Fruit fly (Drosophila melanogaster) Kc167 (cell line): ENCODE results near the gene Vps37B.

Experiments used
- Myc ChIP-seq: fragments of >200 bp; optimal IDR thresholded peaks from 2 replicates; lab custom pipeline; 2017; ENCODE audit warnings: missing external identifiers
- Sin3A ChIP-seq: fragments of >200 bp; optimal IDR thresholded peaks from 2 replicates; lab custom pipeline; 2018; ENCODE audit warnings: missing external identifiers
- h ChIP-seq: fragments of >200 bp; optimal IDR thresholded peaks from 3 replicates; lab custom pipeline; 2018; ENCODE audit warnings: missing external identifiers
- insv ChIP-seq: fragments of >200 bp; optimal IDR thresholded peaks from 3 replicates; lab custom pipeline; 2018; ENCODE audit warnings: missing external identifiers
- psq ChIP-seq: fragments of >200 bp; optimal IDR thresholded peaks from 2 replicates; lab custom pipeline; 2017; ENCODE audit warnings: missing external identifiers
- ttk ChIP-seq: sonication (Bioruptor generic); optimal IDR thresholded peaks from 2 replicates; lab custom pipeline; 2017; ENCODE audit warnings: missing external identifiers

The Vps37B gene

dm6 chr3R:5263311-5264250, 37.6 kb downstream of the Vps37B start:
- no peak for TF ChIP-seq Myc (lab: Kevin White, UChicago)
- TF ChIP-seq psq, result no peak
- TF ChIP-seq Sin3A (lab: Kevin White, UChicago), result no peak
- no peak for TF ChIP-seq ttk (lab: Kevin White, UChicago)
- no peak for TF ChIP-seq h (lab: Kevin White, UChicago)
- no peak for TF ChIP-seq insv (lab: Kevin White, UChicago)

dm6 chr3R:5264251-5265098, 38.5 kb downstream of the Vps37B start:
- TF ChIP-seq h (lab: Kevin White, UChicago) (no peak), psq (no peak), ttk (lab: Kevin White, UChicago) (no peak), Sin3A (lab: Kevin White, UChicago) (no peak), Myc (lab: Kevin White, UChicago) (no peak)

DNA sequence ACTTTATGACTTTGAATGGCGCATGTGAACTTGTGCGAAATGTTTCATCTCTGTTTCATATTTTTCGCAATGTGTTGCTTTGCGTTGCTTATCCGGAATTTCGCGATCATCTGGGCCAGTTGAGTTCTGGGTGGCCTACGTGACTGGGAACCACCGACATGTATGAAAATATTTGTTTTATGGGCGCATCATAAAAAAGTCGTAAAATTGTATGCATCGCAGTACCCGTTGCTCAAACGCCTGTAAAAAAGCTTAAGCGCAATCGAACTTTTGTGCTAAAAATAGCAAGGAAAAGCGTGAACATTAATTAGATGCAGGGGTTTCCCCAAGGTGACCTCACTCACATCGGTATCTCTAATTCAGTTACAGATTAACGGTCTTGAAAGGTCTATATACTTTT, 40.3 kb downstream of the Vps37B start:
- TF ChIP-seq h (lab: Kevin White, UChicago) (no peak), ttk (lab: Kevin White, UChicago) (no peak), insv (lab: Kevin White, UChicago) (no peak), psq (no peak), Sin3A (lab: Kevin White, UChicago) (no peak), Myc (lab: Kevin White, UChicago) (no peak)

- no peak for TF ChIP-seq psq
- no peak for TF ChIP-seq Myc (lab: Kevin White, UChicago)
- no peak for TF ChIP-seq Sin3A (lab: Kevin White, UChicago)
- TF ChIP-seq ttk (lab: Kevin White, UChicago), result no peak
- no peak for TF ChIP-seq insv (lab: Kevin White, UChicago)
- no peak for TF ChIP-seq h (lab: Kevin White, UChicago)
These were observed 42.5 kb downstream of the Vps37B start for dm6 chr3R:5268495-5268894.

DNA sequence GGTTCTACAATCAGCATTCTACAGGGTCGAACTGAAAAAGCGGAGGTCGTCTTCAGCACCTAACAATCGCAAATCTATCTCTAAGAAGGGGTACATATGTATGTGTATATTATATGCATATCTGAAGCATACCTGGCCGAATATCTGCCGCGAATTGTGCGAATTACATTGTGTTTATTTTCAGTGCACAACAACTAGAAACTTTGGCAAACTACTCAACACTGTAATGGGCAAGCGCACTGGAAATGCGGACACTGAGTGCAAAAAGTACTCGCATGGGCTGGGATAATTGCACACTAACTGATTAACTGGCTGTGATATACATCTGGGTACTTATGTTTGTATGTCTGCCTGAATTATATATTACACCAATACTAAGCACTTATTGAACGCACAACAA, 44.8 kb downstream of the Vps37B start:
- TF ChIP-seq Myc (lab: Kevin White, UChicago) (no peak), psq (no peak), Sin3A (lab: Kevin White, UChicago) (no peak), insv (lab: Kevin White, UChicago) (no peak), h (lab: Kevin White, UChicago) (no peak), ttk (lab: Kevin White, UChicago) (no peak)
